Fruit fly (Drosophila melanogaster): ENCODE data around the gene CG2006.

The CG2006 gene

dm6 chr3R:29490912-29491311, 1.6 kb downstream of the CG2006 start, which contains the start of gene Spase12:
Spase12 (minus strand) TSS chr3R:29491150.
- TF ChIP-seq Sin3A (optimal IDR thresholded peaks at IDR 0.05) (no peak), ttk (optimal IDR thresholded peaks at IDR 0.05) (no peak), insv (optimal IDR thresholded peaks at IDR 0.05) (no peak), h (optimal IDR thresholded peaks at IDR 0.05) (no peak), Myc (optimal IDR thresholded peaks at IDR 0.05) (no peak), psq (optimal IDR thresholded peaks at IDR 0.05) (no peak)

- TF ChIP-seq Sin3A (optimal IDR thresholded peaks at IDR 0.05) = no peak
- no peak for TF ChIP-seq insv (optimal IDR thresholded peaks at IDR 0.05)
- TF ChIP-seq psq (optimal IDR thresholded peaks at IDR 0.05) = no peak
- no peak for TF ChIP-seq ttk (optimal IDR thresholded peaks at IDR 0.05)
- TF ChIP-seq Myc (optimal IDR thresholded peaks at IDR 0.05) = no peak
- TF ChIP-seq h (optimal IDR thresholded peaks at IDR 0.05) = no peak
These were observed 4.1 kb downstream of the CG2006 start, which contains the start of the genes CG2310 and Diedel for dm6 chr3R:29493242-29493944. CG2310 (minus strand) TSS chr3R:29493518. Diedel (plus strand) TSS chr3R:29493852.

- TF ChIP-seq ttk (optimal IDR thresholded peaks at IDR 0.05) (no peak), psq (optimal IDR thresholded peaks at IDR 0.05) (no peak), h (optimal IDR thresholded peaks at IDR 0.05) (no peak), insv (optimal IDR thresholded peaks at IDR 0.05) (no peak), Sin3A (optimal IDR thresholded peaks at IDR 0.05) (no peak), Myc (optimal IDR thresholded peaks at IDR 0.05) (no peak)
These were observed 5.2 kb downstream of the CG2006 start, which contains the start of gene FipoQ for dm6 chr3R:29494482-29494881. FipoQ (plus strand) TSS chr3R:29494782.

- no peak for TF ChIP-seq insv (optimal IDR thresholded peaks at IDR 0.05)
- TF ChIP-seq h (optimal IDR thresholded peaks at IDR 0.05) = no peak
- TF ChIP-seq ttk (optimal IDR thresholded peaks at IDR 0.05) = no peak
- no peak for TF ChIP-seq psq (optimal IDR thresholded peaks at IDR 0.05)
- no peak for TF ChIP-seq Myc (optimal IDR thresholded peaks at IDR 0.05)
- no peak for TF ChIP-seq Sin3A (optimal IDR thresholded peaks at IDR 0.05)
These were observed 6.5 kb downstream of the CG2006 start for dm6 chr3R:29495815-29496214.

dm6 chr3R:29496315-29496714, 7.0 kb downstream of the CG2006 start:
- TF ChIP-seq ttk (optimal IDR thresholded peaks at IDR 0.05) = no peak
- no peak for TF ChIP-seq Myc (optimal IDR thresholded peaks at IDR 0.05)
- no peak for TF ChIP-seq h (optimal IDR thresholded peaks at IDR 0.05)
- TF ChIP-seq psq (optimal IDR thresholded peaks at IDR 0.05) = no peak
- no peak for TF ChIP-seq insv (optimal IDR thresholded peaks at IDR 0.05)
- no peak for TF ChIP-seq Sin3A (optimal IDR thresholded peaks at IDR 0.05)

- TF ChIP-seq ttk (optimal IDR thresholded peaks at IDR 0.05) (no peak), psq (optimal IDR thresholded peaks at IDR 0.05) (no peak), h (optimal IDR thresholded peaks at IDR 0.05) (no peak), Myc (optimal IDR thresholded peaks at IDR 0.05) (no peak), insv (optimal IDR thresholded peaks at IDR 0.05) (no peak), Sin3A (optimal IDR thresholded peaks at IDR 0.05) (no peak)
These were observed 13.7 kb downstream of the CG2006 start for dm6 chr3R:29502978-29503377.

- no peak for TF ChIP-seq h (optimal IDR thresholded peaks at IDR 0.05)
- no peak for TF ChIP-seq ttk (optimal IDR thresholded peaks at IDR 0.05)
- TF ChIP-seq insv (optimal IDR thresholded peaks at IDR 0.05) = no peak
- TF ChIP-seq Sin3A (optimal IDR thresholded peaks at IDR 0.05) = no peak
- no peak for TF ChIP-seq Myc (optimal IDR thresholded peaks at IDR 0.05)
- TF ChIP-seq psq (optimal IDR thresholded peaks at IDR 0.05) = no peak
These were observed 14.3 kb downstream of the CG2006 start, which contains the start of gene Trc8 for dm6 chr3R:29503406-29504116. Trc8 (minus strand) TSS chr3R:29503797.

dm6 chr3R:29506581-29506980, 17.3 kb downstream of the CG2006 start:
- TF ChIP-seq h (optimal IDR thresholded peaks at IDR 0.05) = no peak
- no peak for TF ChIP-seq Myc (optimal IDR thresholded peaks at IDR 0.05)
- no peak for TF ChIP-seq Sin3A (optimal IDR thresholded peaks at IDR 0.05)
- no peak for TF ChIP-seq ttk (optimal IDR thresholded peaks at IDR 0.05)
- TF ChIP-seq psq (optimal IDR thresholded peaks at IDR 0.05) = no peak
- TF ChIP-seq insv (optimal IDR thresholded peaks at IDR 0.05) = no peak

- TF ChIP-seq ttk (optimal IDR thresholded peaks at IDR 0.05) = no peak
- no peak for TF ChIP-seq h (optimal IDR thresholded peaks at IDR 0.05)
- TF ChIP-seq insv (optimal IDR thresholded peaks at IDR 0.05) = no peak
These were observed 19.4 kb downstream of the CG2006 start for dm6 chr3R:29508551-29509266.

- TF ChIP-seq insv (optimal IDR thresholded peaks at IDR 0.05) (no peak), h (optimal IDR thresholded peaks at IDR 0.05) (no peak), psq (optimal IDR thresholded peaks at IDR 0.05) (no peak), Sin3A (optimal IDR thresholded peaks at IDR 0.05) (no peak), Myc (optimal IDR thresholded peaks at IDR 0.05) (no peak), ttk (optimal IDR thresholded peaks at IDR 0.05) (no peak)
These were observed 22.2 kb downstream of the CG2006 start for dm6 chr3R:29511472-29511871.

- TF ChIP-seq ttk (optimal IDR thresholded peaks at IDR 0.05) = no peak
- no peak for TF ChIP-seq insv (optimal IDR thresholded peaks at IDR 0.05)
- TF ChIP-seq h (optimal IDR thresholded peaks at IDR 0.05) = no peak
- no peak for TF ChIP-seq Myc (optimal IDR thresholded peaks at IDR 0.05)
- no peak for TF ChIP-seq Sin3A (optimal IDR thresholded peaks at IDR 0.05)
- TF ChIP-seq psq (optimal IDR thresholded peaks at IDR 0.05) = no peak
These were observed 23.2 kb downstream of the CG2006 start for dm6 chr3R:29512306-29513044.
